Fruit fly (Drosophila melanogaster) whole organism, prepupa: ENCODE results near the gene Irbp.

Experiments used
- CG11902 ChIP-seq: fragments of 200-800 bp; sonication (Bioruptor generic); optimal IDR thresholded peaks from 3 replicates; lab custom pipeline; 2016; ENCODE audit warnings: missing biosample characterization, missing genetic modification characterization
- CG34406 ChIP-seq: fragments of 200-800 bp; sonication (Bioruptor generic); optimal IDR thresholded peaks from 3 replicates; lab custom pipeline; 2016; ENCODE audit warnings: missing biosample characterization, missing genetic modification characterization
- CG6792 ChIP-seq: fragments of 200-800 bp; sonication (Bioruptor generic); optimal IDR thresholded peaks from 3 replicates; lab custom pipeline; 2016; ENCODE audit warnings: missing biosample characterization, missing genetic modification characterization
- CG8319 ChIP-seq: fragments of 200-800 bp; sonication (Bioruptor generic); optimal IDR thresholded peaks from 3 replicates; lab custom pipeline; 2016; ENCODE audit warnings: missing biosample characterization, missing genetic modification characterization
- Ets96B ChIP-seq: fragments of 200-800 bp; optimal IDR thresholded peaks from 2 replicates; lab custom pipeline; 2019; ENCODE audit warnings: missing biosample characterization, mild to moderate bottlenecking, missing genetic modification characterization, moderate library complexity
- Gug ChIP-seq: fragments of 200-800 bp; sonication (Bioruptor generic); IDR thresholded peaks from 2 replicates; pipeline ENCODE4 v1.3.6; 2022; ENCODE audit warnings: missing biosample characterization, missing genetic modification characterization
- Lpt ChIP-seq: fragments of 200-800 bp; sonication (Bioruptor generic); optimal IDR thresholded peaks from 3 replicates; lab custom pipeline; 2016; ENCODE audit warnings: missing biosample characterization, missing genetic modification characterization
- achi ChIP-seq: fragments of 200-800 bp; sonication (Bioruptor generic); optimal IDR thresholded peaks from 3 replicates; lab custom pipeline; 2016; ENCODE audit warnings: missing biosample characterization, missing genetic modification characterization
- cyc ChIP-seq: fragments of 200-800 bp; sonication (Bioruptor generic); optimal IDR thresholded peaks from 3 replicates; lab custom pipeline; 2016; ENCODE audit warnings: missing biosample characterization, missing genetic modification characterization
- dac ChIP-seq: fragments of 200-800 bp; sonication (Bioruptor generic); optimal IDR thresholded peaks from 2 replicates; lab custom pipeline; 2017; ENCODE audit warnings: missing biosample characterization, mild to moderate bottlenecking, missing genetic modification characterization
- svp ChIP-seq: fragments of 200-800 bp; sonication (Bioruptor generic); peaks from one replicate; lab custom pipeline; 2016; ENCODE audit warnings: missing biosample characterization, missing genetic modification characterization

DNA sequence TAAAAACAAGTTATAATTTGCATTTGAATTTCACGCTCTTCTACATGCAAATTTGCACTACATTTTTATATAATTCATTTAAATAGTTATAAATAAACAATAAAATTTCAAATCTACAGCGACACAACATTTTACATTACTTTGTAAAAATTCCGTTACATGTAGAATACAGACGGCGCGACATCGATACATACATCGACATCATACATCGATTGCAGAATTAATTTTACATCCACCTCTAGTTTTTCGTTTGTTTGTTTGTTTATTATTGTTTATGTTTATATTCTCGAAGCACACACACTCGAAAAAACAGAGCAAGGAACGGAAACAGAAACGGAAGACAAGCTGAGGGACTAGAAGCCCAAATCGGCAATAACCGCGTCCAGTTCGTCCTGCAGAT is 27.7 kb downstream of the Irbp start, which contains the start of gene CG17230:
- TF ChIP-seq Ets96B = no peak
- TF ChIP-seq dac = no peak
- no peak for TF ChIP-seq achi
- TF ChIP-seq Gug (GFP tag; lab: Robert Waterston, UW) = no peak
- TF ChIP-seq CG6792 (GFP tag; lab: Kevin White, UChicago) = no peak
- no peak for TF ChIP-seq CG11902 (GFP tag; lab: Kevin White, UChicago)
- TF ChIP-seq Lpt (GFP tag; lab: Kevin White, UChicago) = no peak
- TF ChIP-seq CG8319 = no peak
- no peak for TF ChIP-seq CG34406 (GFP tag; lab: Kevin White, UChicago)
- no peak for TF ChIP-seq svp (GFP tag; lab: Kevin White, UChicago)
- no peak for TF ChIP-seq cyc (GFP tag; lab: Kevin White, UChicago)
